Fruit fly (Drosophila melanogaster): Measurements from ENCODE around the gene CG34244.

Gene CG34244

DNA sequence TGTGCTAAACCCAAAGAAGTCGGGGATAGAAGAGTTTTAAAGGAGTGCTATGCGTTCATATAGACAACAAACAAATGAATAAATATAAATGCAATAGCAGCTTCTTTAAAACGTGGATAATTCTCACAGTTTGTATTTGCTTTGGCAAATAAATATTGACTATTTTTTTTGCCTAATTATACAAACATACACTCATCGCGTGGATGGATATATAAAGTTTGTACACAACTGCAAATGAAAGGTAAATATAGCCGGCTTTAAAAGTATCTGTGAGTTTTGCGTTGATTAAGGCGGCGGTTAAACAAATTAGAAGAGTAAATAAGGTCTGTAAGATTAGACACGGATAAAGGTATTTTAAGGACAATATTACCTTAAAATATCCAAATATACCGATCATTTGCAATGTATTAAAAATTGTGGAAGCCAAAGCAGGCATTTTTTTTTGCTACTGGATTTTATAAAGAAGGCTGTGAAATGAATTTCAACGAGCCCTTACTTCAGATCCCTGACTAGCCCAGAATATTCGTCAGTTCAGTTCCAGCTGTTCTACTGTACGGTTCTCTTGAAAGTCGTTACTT lies 18.0 kb downstream of the CG34244 start, which contains the start of gene CG7768:
TSS of gene CG7768 (plus strand) at position 528 of the 578 bp plus-strand sequence.
- TF ChIP-seq CG4496 (GFP tag; IDR thresholded peaks at IDR 0.05) (no peak), CG34367 (tag; optimal IDR thresholded peaks at IDR 0.05) (no peak), Snoo (tag; optimal IDR thresholded peaks at IDR 0.05) (no peak), CG14655 (GFP tag; optimal IDR thresholded peaks at IDR 0.05) (no peak), CG9948 (tag; optimal IDR thresholded peaks at IDR 0.05) (no peak), D1 (tag; optimal IDR thresholded peaks at IDR 0.05) (no peak), Ets98B (GFP tag; IDR thresholded peaks at IDR 0.05) (no peak), CG15710 (tag; optimal IDR thresholded peaks at IDR 0.05) (no peak), fd96Ca (GFP tag; IDR thresholded peaks at IDR 0.05) (no peak), gl (tag; optimal IDR thresholded peaks at IDR 0.05) (no peak), CG8301 (tag; optimal IDR thresholded peaks at IDR 0.05) (no peak), Pif1B (GFP tag; optimal IDR thresholded peaks at IDR 0.05) (no peak), Pif1A (GFP tag; optimal IDR thresholded peaks at IDR 0.05) (no peak), EcR (GFP tag; optimal IDR thresholded peaks at IDR 0.05) (no peak), rn (GFP tag; IDR thresholded peaks at IDR 0.05) (no peak)

dm6 chr3L:14216140-14216539 lies 19.6 kb downstream of the CG34244 start:
- no peak for TF ChIP-seq rn (GFP tag; IDR thresholded peaks at IDR 0.05)
- TF ChIP-seq CG8301 (tag; optimal IDR thresholded peaks at IDR 0.05): no peak
- TF ChIP-seq CG8159 (tag; optimal IDR thresholded peaks at IDR 0.05): no peak

dm6 chr3L:14212300-14212893 lies 23.3 kb downstream of the CG34244 start:
- TF ChIP-seq fd96Ca (GFP tag; IDR thresholded peaks at IDR 0.05) (no peak), D1 (tag; optimal IDR thresholded peaks at IDR 0.05) (peak; percentile 11)

- TF ChIP-seq CG14655 (GFP tag; optimal IDR thresholded peaks at IDR 0.05): no peak
- no peak for TF ChIP-seq CG32121 (GFP tag; IDR thresholded peaks at IDR 0.05)
- no peak for TF ChIP-seq CG4496 (GFP tag; IDR thresholded peaks at IDR 0.05)
- no peak for TF ChIP-seq D1 (tag; optimal IDR thresholded peaks at IDR 0.05)
- TF ChIP-seq CG10348 (GFP tag; IDR thresholded peaks at IDR 0.05): no peak
- no peak for TF ChIP-seq CG15710 (tag; optimal IDR thresholded peaks at IDR 0.05)
- TF ChIP-seq fd96Ca (GFP tag; IDR thresholded peaks at IDR 0.05): no peak
- TF ChIP-seq Ets98B (GFP tag; IDR thresholded peaks at IDR 0.05): no peak; the same call in 1 of the 2 replicates
- TF ChIP-seq rn (GFP tag; IDR thresholded peaks at IDR 0.05): no peak
- TF ChIP-seq CG17806 (tag; optimal IDR thresholded peaks at IDR 0.05): no peak
These were observed 24.1 kb downstream of the CG34244 start for dm6 chr3L:14211616-14212015.

- TF ChIP-seq EcR (GFP tag; optimal IDR thresholded peaks at IDR 0.05) (peak; percentile 55), CG13204 (GFP tag; optimal IDR thresholded peaks at IDR 0.05) (no peak)
These were observed 26.8 kb downstream of the CG34244 start for dm6 chr3L:14208974-14209373.

dm6 chr3L:14207361-14207760 lies 28.4 kb downstream of the CG34244 start:
- peak; percentile 60 for TF ChIP-seq EcR (GFP tag; optimal IDR thresholded peaks at IDR 0.05)
- no peak for TF ChIP-seq CG8301 (tag; optimal IDR thresholded peaks at IDR 0.05)

dm6 chr3L:14204659-14205568 lies 30.8 kb downstream of the CG34244 start:
- no peak for TF ChIP-seq CG17806 (tag; optimal IDR thresholded peaks at IDR 0.05)
- TF ChIP-seq CG8301 (tag; optimal IDR thresholded peaks at IDR 0.05): peak; percentile 8
- TF ChIP-seq CG8159 (tag; optimal IDR thresholded peaks at IDR 0.05): peak; percentile 17
- TF ChIP-seq D1 (tag; optimal IDR thresholded peaks at IDR 0.05): no peak
- TF ChIP-seq CG9948 (tag; optimal IDR thresholded peaks at IDR 0.05): peak; percentile 48
- peak; percentile 55 for TF ChIP-seq CG14655 (GFP tag; optimal IDR thresholded peaks at IDR 0.05)
- no peak for TF ChIP-seq Pif1A (GFP tag; optimal IDR thresholded peaks at IDR 0.05)
- TF ChIP-seq Ets98B (GFP tag; IDR thresholded peaks at IDR 0.05): peak; percentile 16; the same call in 1 of the 2 replicates
- TF ChIP-seq gl (tag; optimal IDR thresholded peaks at IDR 0.05): no peak

DNA sequence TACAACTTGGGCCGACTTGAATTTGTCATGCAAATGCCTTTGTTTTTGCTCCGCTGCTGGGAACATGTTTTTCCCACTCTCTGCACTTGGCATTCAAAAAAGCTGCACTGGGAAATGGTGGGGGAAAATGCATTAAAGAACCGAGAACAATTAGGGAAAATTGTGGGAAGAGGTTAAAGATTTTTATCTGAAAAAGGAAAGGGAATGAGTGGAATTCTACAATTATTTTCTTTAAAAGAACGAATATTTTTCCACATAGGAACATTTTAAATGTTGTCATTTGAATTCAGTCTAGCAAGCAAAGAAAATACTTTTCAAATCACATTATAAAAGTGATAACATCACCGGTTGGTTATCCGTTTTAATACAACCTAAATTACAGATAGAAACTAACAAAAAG lies 32.7 kb downstream of the CG34244 start, which contains the start of gene saturn:
TSS of gene saturn (plus strand) at position 301 of the 400 bp plus-strand sequence.
- no peak for TF ChIP-seq CG9948 (tag; optimal IDR thresholded peaks at IDR 0.05)
- TF ChIP-seq CG14655 (GFP tag; optimal IDR thresholded peaks at IDR 0.05): no peak
- TF ChIP-seq fd96Ca (GFP tag; IDR thresholded peaks at IDR 0.05): no peak
- no peak for TF ChIP-seq CG32121 (GFP tag; IDR thresholded peaks at IDR 0.05)
- no peak for TF ChIP-seq CG15710 (tag; optimal IDR thresholded peaks at IDR 0.05)
- no peak for TF ChIP-seq CG4496 (GFP tag; IDR thresholded peaks at IDR 0.05)
